In the genomic region with DNA sequence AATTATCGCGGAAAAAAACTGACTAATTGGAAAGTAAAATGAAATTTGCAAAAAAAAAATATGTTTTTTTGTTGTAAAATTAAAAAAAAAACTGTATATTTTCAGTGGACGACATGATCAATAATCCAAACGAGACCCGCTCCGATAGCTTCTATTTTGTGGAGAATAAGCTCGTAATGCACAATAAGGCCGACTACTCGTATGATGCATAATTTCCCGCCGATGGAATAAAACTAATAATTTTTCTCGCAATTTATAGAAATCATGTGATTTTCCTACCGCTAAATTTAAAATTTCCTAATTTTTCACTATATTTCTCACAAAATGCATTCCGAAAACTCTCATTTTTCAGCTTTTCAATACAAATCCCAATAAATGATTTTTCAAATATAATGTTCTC, we compare ENCODE assay signal across 6 worm cellular contexts.
A peak's percentile ranks its signal among the peaks of the same experiment; 100 is the strongest.
TF ChIP-seq lines count a peak whose summit lies in the region.

No protein-coding gene starts in this region.

TF ChIP-seq in whole organism, L2 larva, 48 proteins besides CTCF, POLR2A, EP300 and RAD21:
- no peak for TF ChIP-seq ama-1 (optimal IDR thresholded peaks at IDR 0.05; lab: Kevin White, UChicago)
- TF ChIP-seq gmeb-1 (tag; optimal IDR thresholded peaks at IDR 0.05; lab: Kevin White, UChicago): peak; percentile 43
- TF ChIP-seq nhr-25 (tag; optimal IDR thresholded peaks at IDR 0.05; lab: Kevin White, UChicago): peak; percentile 95
- no peak for TF ChIP-seq elt-1 (tag; optimal IDR thresholded peaks at IDR 0.05; lab: Kevin White, UChicago)
- TF ChIP-seq nhr-6 (tag; optimal IDR thresholded peaks at IDR 0.05; lab: Kevin White, UChicago): no peak

TF ChIP-seq in whole organism, L3 larva, 47 proteins besides CTCF, POLR2A, EP300 and RAD21:
- TF ChIP-seq egl-5 (tag; optimal IDR thresholded peaks at IDR 0.05; lab: Kevin White, UChicago) (no peak), elt-1 (tag; optimal IDR thresholded peaks at IDR 0.05; lab: Kevin White, UChicago) (peak; percentile 16)
TF ChIP-seq in whole organism, L3 larva: peak in this region for 1.

TF ChIP-seq in whole organism, L4 larva, 104 proteins besides CTCF, POLR2A, EP300 and RAD21:
- peak; percentile 55 for TF ChIP-seq mep-1 (tag; optimal IDR thresholded peaks at IDR 0.05; lab: Kevin White, UChicago)
- TF ChIP-seq nhr-111 (GFP tag; optimal IDR thresholded peaks at IDR 0.05; lab: Kevin White, UChicago): no peak

TF ChIP-seq in whole organism, early embryonic, 17 proteins besides CTCF, POLR2A, EP300 and RAD21:
- TF ChIP-seq scrt-1 (GFP tag; IDR thresholded peaks at IDR 0.05; lab: Robert Waterston, UW) (peak; percentile 71; the same call in 1 of the 2 replicates), tra-4 (tag; optimal IDR thresholded peaks at IDR 0.05; lab: Kevin White, UChicago) (no peak)

TF ChIP-seq in whole organism, mixed stage, embryonic, 35 proteins besides CTCF, POLR2A, EP300 and RAD21:
- TF ChIP-seq mab-5 (tag; optimal IDR thresholded peaks at IDR 0.05; lab: Kevin White, UChicago): no peak
- TF ChIP-seq hlh-1 (tag; optimal IDR thresholded peaks at IDR 0.05; lab: Kevin White, UChicago): peak; percentile 6

TF ChIP-seq in whole organism, young adult, 124 proteins besides CTCF, POLR2A, EP300 and RAD21:
- peak in 1 of 3 experiments; percentile 11 for TF ChIP-seq lin-35 (GFP tag; optimal IDR thresholded peaks at IDR 0.05; lab: Kevin White, UChicago)
- TF ChIP-seq dpl-1 (GFP tag; optimal IDR thresholded peaks at IDR 0.05; lab: Kevin White, UChicago): peak; percentile 82
- TF ChIP-seq ztf-26 (tag; optimal IDR thresholded peaks at IDR 0.05; lab: Kevin White, UChicago): no peak
